Worm (Caenorhabditis elegans) whole organism, L4/young adult: Measurements from ENCODE around the gene ddb-1.

Source experiments
- W03F9.2 ChIP-seq: fragments of 150-350 bp; optimal IDR thresholded peaks from 2 replicates; lab custom pipeline; 2014; ENCODE audit warnings: missing biosample characterization, missing genetic modification characterization
- dao-5 ChIP-seq: sonication (generic microtip); optimal IDR thresholded peaks from 2 replicates; lab custom pipeline; 2016; ENCODE audit warnings: missing genotype, missing genetic modification characterization, moderate library complexity, missing compliant biosample characterization
- him-1 ChIP-seq: sonication (generic microtip); optimal IDR thresholded peaks from 2 replicates; lab custom pipeline; 2016; ENCODE audit warnings: missing genotype, missing genetic modification reagents, missing genetic modification characterization, missing compliant biosample characterization

ce11 chrIV:12162732-12163131 lies 41.8 kb upstream of the ddb-1 start:
- TF ChIP-seq dao-5 (tag; lab: Kevin White, UChicago), result no peak
- TF ChIP-seq him-1 (tag; lab: Kevin White, UChicago), result no peak
- TF ChIP-seq W03F9.2 (tag; lab: Kevin White, UChicago), result no peak
